Worm (Caenorhabditis elegans) whole organism, young adult: Measurements from ENCODE around the gene C04G6.4.

Source experiments
- D2030.7 ChIP-seq: fragments of 200-800 bp; sonication (Bioruptor generic); IDR thresholded peaks from 2 replicates; pipeline ENCODE4 v1.3.6; 2022; ENCODE audit warnings: missing genetic modification reagents, missing genetic modification characterization, missing compliant biosample characterization
- T26A5.8 ChIP-seq: sonication (generic microtip); optimal IDR thresholded peaks from 2 replicates; lab custom pipeline; 2016; ENCODE audit warnings: missing genetic modification characterization, missing compliant biosample characterization
- ama-1 ChIP-seq, 3 experiments: fragments of 150-350 bp in 1 of 3; sonication (generic microtip) in 2 of 3; optimal IDR thresholded peaks; 2 replicates each; lab custom pipeline; 2014 to 2018; ENCODE audit warnings: missing biosample characterization in 2 of 3, missing genetic modification characterization in 2 of 3, missing genetic modification reagents in 2 of 3
- bed-1 ChIP-seq: fragments of 200-800 bp; sonication (Bioruptor generic); IDR thresholded peaks from 2 replicates; pipeline ENCODE4 v1.3.6; 2022; ENCODE audit warnings: missing genetic modification reagents, missing genetic modification characterization, missing compliant biosample characterization
- dpl-1 ChIP-seq: fragments of 150-350 bp; optimal IDR thresholded peaks from 2 replicates; lab custom pipeline; 2014; ENCODE audit warnings: missing biosample characterization, missing genetic modification reagents, missing genetic modification characterization
- ets-4 ChIP-seq: fragments of 200-800 bp; sonication (Bioruptor generic); optimal IDR thresholded peaks from 2 replicates; lab custom pipeline; 2018; ENCODE audit warnings: mild to moderate bottlenecking, missing genetic modification characterization, missing compliant biosample characterization
- hlh-26 ChIP-seq: fragments of 200-800 bp; sonication (Bioruptor generic); conservative IDR thresholded peaks from 2 replicates; pipeline ENCODE4 v1.3.6; 2022; ENCODE audit warnings: missing genetic modification reagents, missing genetic modification characterization, missing compliant biosample characterization
- somi-1 ChIP-seq: fragments of 200-800 bp; sonication (Bioruptor generic); optimal IDR thresholded peaks from 2 replicates; lab custom pipeline; 2018; ENCODE audit warnings: mild to moderate bottlenecking, missing genetic modification characterization, missing compliant biosample characterization

- TF ChIP-seq bed-1 (GFP tag; lab: Robert Waterston, UW) (no peak), ama-1 (optimal IDR thresholded peaks at IDR 0.05; lab: Kevin White, UChicago) (no peak), ama-1 (GFP tag; optimal IDR thresholded peaks at IDR 0.05; lab: Kevin White, UChicago) (no peak), T26A5.8 (tag; lab: Kevin White, UChicago) (no peak), D2030.7 (GFP tag; lab: Robert Waterston, UW) (no peak), dpl-1 (GFP tag; lab: Kevin White, UChicago) (no peak), somi-1 (GFP tag; lab: Kevin White, UChicago) (no peak), hlh-26 (GFP tag; lab: Robert Waterston, UW) (no peak), ets-4 (GFP tag; lab: Kevin White, UChicago) (no peak)
Observed at ce11 chrII:5099034-5099433, 15.8 kb upstream of the C04G6.4 start.
